Fruit fly (Drosophila melanogaster) whole organism, embryonic: ENCODE results near the gene mRpL15.
A peak's percentile ranks its signal among the peaks of the same experiment; 100 is the strongest.

Experiments
- CG11093 ChIP-seq: fragments of 200-800 bp; sonication (Bioruptor generic); IDR thresholded peaks from 3 replicates; pipeline ENCODE4 v1.3.6; 2022; ENCODE audit warnings: missing biosample characterization, missing genetic modification characterization
- CG12769 ChIP-seq: fragments of 200-800 bp; sonication (Bioruptor generic); optimal IDR thresholded peaks from 2 replicates; lab custom pipeline; 2019; ENCODE audit warnings: missing biosample characterization, mild to moderate bottlenecking, missing genetic modification characterization, moderate library complexity
- CG14441 ChIP-seq: fragments of 200-800 bp; sonication (Bioruptor generic); IDR thresholded peaks from 2 replicates; pipeline ENCODE4 v1.3.6; 2022; ENCODE audit warnings: missing biosample characterization, missing genetic modification characterization
- CG1792 ChIP-seq: fragments of 200-800 bp; sonication (Bioruptor generic); optimal IDR thresholded peaks from 2 replicates; lab custom pipeline; 2016; ENCODE audit warnings: missing biosample characterization, missing genetic modification characterization
- CG18011 ChIP-seq: fragments of 200-800 bp; sonication (Bioruptor generic); optimal IDR thresholded peaks from 2 replicates; lab custom pipeline; 2017; ENCODE audit warnings: missing biosample characterization, missing genetic modification characterization, mild to moderate bottlenecking, moderate library complexity, missing genotype
- CG2120 ChIP-seq: fragments of 200-800 bp; sonication (Bioruptor generic); optimal IDR thresholded peaks from 3 replicates; lab custom pipeline; 2016; ENCODE audit warnings: missing biosample characterization, missing genetic modification characterization
- CG2712 ChIP-seq: fragments of 200-800 bp; optimal IDR thresholded peaks from 3 replicates; lab custom pipeline; 2019; ENCODE audit warnings: missing biosample characterization, mild to moderate bottlenecking, missing genetic modification characterization, moderate library complexity
- CG3065 ChIP-seq: fragments of 200-800 bp; sonication (Bioruptor generic); optimal IDR thresholded peaks from 2 replicates; lab custom pipeline; 2016; ENCODE audit warnings: missing biosample characterization, missing genetic modification characterization
- CG5953 ChIP-seq: fragments of 200-800 bp; sonication (Bioruptor generic); IDR thresholded peaks from 2 replicates; pipeline ENCODE4 v1.3.6; 2022; ENCODE audit warnings: missing biosample characterization, missing genetic modification characterization
- CG8089 ChIP-seq: fragments of 200-800 bp; sonication (Bioruptor generic); optimal IDR thresholded peaks from 3 replicates; lab custom pipeline; 2016; ENCODE audit warnings: missing biosample characterization, missing genetic modification characterization
- CG9876 ChIP-seq: fragments of 200-800 bp; sonication (Bioruptor generic); optimal IDR thresholded peaks from 2 replicates; lab custom pipeline; 2016; ENCODE audit warnings: missing biosample characterization, missing genetic modification characterization
- CG9932 ChIP-seq: fragments of 200-800 bp; sonication (Bioruptor generic); IDR thresholded peaks from 2 replicates; pipeline ENCODE4 v1.3.6; 2022; ENCODE audit warnings: missing biosample characterization, missing genetic modification characterization
- Doc2 ChIP-seq: fragments of 200-800 bp; sonication (Bioruptor generic); IDR thresholded peaks from 2 replicates; pipeline ENCODE4 v1.3.6; 2022; ENCODE audit warnings: missing biosample characterization, missing genetic modification characterization
- Doc3 ChIP-seq: fragments of 200-800 bp; sonication (Bioruptor generic); IDR thresholded peaks from 3 replicates; pipeline ENCODE4 v1.3.6; 2022; ENCODE audit warnings: missing biosample characterization, missing genetic modification characterization; ENCODE audit not compliant: partially characterized antibody
- Dref ChIP-seq: fragments of 200-800 bp; sonication (Bioruptor generic); IDR thresholded peaks from 2 replicates; pipeline ENCODE4 v1.3.6; 2022; ENCODE audit warnings: missing biosample characterization, missing genetic modification characterization
- E2f2 ChIP-seq: fragments of 200-800 bp; sonication (Bioruptor generic); IDR thresholded peaks from 2 replicates; pipeline ENCODE4 v1.3.6; 2022; ENCODE audit warnings: missing biosample characterization, missing genetic modification characterization
- Ets97D ChIP-seq: fragments of 200-800 bp; sonication (Bioruptor generic); optimal IDR thresholded peaks from 3 replicates; lab custom pipeline; 2016; ENCODE audit warnings: missing biosample characterization, missing genetic modification characterization
- Fer1 ChIP-seq: fragments of 200-800 bp; sonication (Bioruptor generic); optimal IDR thresholded peaks from 2 replicates; lab custom pipeline; 2017; ENCODE audit warnings: missing biosample characterization, mild to moderate bottlenecking, missing genetic modification characterization
- Lpt ChIP-seq: fragments of >200 bp; optimal IDR thresholded peaks from 2 replicates; lab custom pipeline; 2018; ENCODE audit warnings: missing biosample characterization, missing genetic modification characterization
- Mrtf ChIP-seq: fragments of 200-800 bp; sonication (Bioruptor generic); IDR thresholded peaks from 3 replicates; pipeline ENCODE4 v1.3.6; 2022; ENCODE audit warnings: missing biosample characterization, missing genetic modification characterization
- Oaz ChIP-seq: fragments of 200-800 bp; sonication (Bioruptor generic); IDR thresholded peaks from 2 replicates; pipeline ENCODE4 v1.3.6; 2022; ENCODE audit warnings: missing biosample characterization, missing genetic modification characterization
- Opbp ChIP-seq: fragments of 200-800 bp; sonication (Bioruptor generic); IDR thresholded peaks from 3 replicates; pipeline ENCODE4 v1.3.6; 2022; ENCODE audit warnings: missing biosample characterization, missing genetic modification characterization; ENCODE audit not compliant: partially characterized antibody
- Scr ChIP-seq: fragments of 200-800 bp; sonication (Bioruptor generic); IDR thresholded peaks from 2 replicates; pipeline ENCODE4 v1.3.6; 2022; ENCODE audit warnings: missing biosample characterization, missing genetic modification characterization; ENCODE audit not compliant: partially characterized antibody
- Spps ChIP-seq: fragments of 200-800 bp; sonication (Bioruptor generic); optimal IDR thresholded peaks from 2 replicates; lab custom pipeline; 2018; ENCODE audit warnings: missing biosample characterization, mild to moderate bottlenecking, missing genetic modification characterization
- ase ChIP-seq: fragments of 200-800 bp; sonication (Bioruptor generic); IDR thresholded peaks from 3 replicates; pipeline ENCODE4 v1.3.6; 2022; ENCODE audit warnings: missing biosample characterization, missing genetic modification characterization
- bsh ChIP-seq, 2 experiments: fragments of 200-800 bp; sonication (Bioruptor generic); optimal IDR thresholded peaks; 2 replicates each; lab custom pipeline; 2017 to 2018; ENCODE audit warnings: mild to moderate bottlenecking in 2 of 2, missing biosample characterization in 2 of 2, missing genetic modification characterization in 2 of 2, moderate library complexity in 1 of 2
- cg ChIP-seq: fragments of 200-800 bp; sonication (Bioruptor generic); optimal IDR thresholded peaks from 3 replicates; lab custom pipeline; 2019; ENCODE audit warnings: missing biosample characterization, mild to moderate bottlenecking, missing genetic modification characterization, moderate library complexity
- chinmo ChIP-seq: fragments of 200-800 bp; sonication (Bioruptor generic); IDR thresholded peaks from 4 replicates; pipeline ENCODE4 v1.3.6; 2022; ENCODE audit warnings: missing biosample characterization, missing genetic modification characterization; ENCODE audit not compliant: partially characterized antibody
- corto ChIP-seq: fragments of 200-800 bp; sonication (Bioruptor generic); optimal IDR thresholded peaks from 2 replicates; lab custom pipeline; 2016; ENCODE audit warnings: missing biosample characterization, mild to moderate bottlenecking, missing genetic modification characterization, moderate library complexity
- cwo ChIP-seq: fragments of 200-800 bp; sonication (Bioruptor generic); optimal IDR thresholded peaks from 3 replicates; lab custom pipeline; 2017; ENCODE audit warnings: missing biosample characterization, missing genetic modification characterization, mild to moderate bottlenecking, moderate library complexity, missing genetic modification reagents
- grn ChIP-seq: fragments of 200-800 bp; sonication (Bioruptor generic); optimal IDR thresholded peaks from 3 replicates; lab custom pipeline; 2017; ENCODE audit warnings: missing biosample characterization, missing genetic modification characterization
- gsb ChIP-seq: fragments of 200-800 bp; sonication (Bioruptor generic); IDR thresholded peaks from 2 replicates; pipeline ENCODE4 v1.3.6; 2022; ENCODE audit warnings: missing biosample characterization, missing genetic modification characterization
- jing ChIP-seq: fragments of 200-800 bp; sonication (Bioruptor generic); optimal IDR thresholded peaks from 2 replicates; lab custom pipeline; 2018; ENCODE audit warnings: missing biosample characterization, mild to moderate bottlenecking, missing genetic modification characterization
- ken ChIP-seq: fragments of 200-800 bp; sonication (Bioruptor generic); IDR thresholded peaks from 3 replicates; pipeline ENCODE4 v1.3.6; 2022; ENCODE audit warnings: missing biosample characterization, missing genetic modification characterization
- knrl ChIP-seq: fragments of 200-800 bp; sonication (Bioruptor generic); IDR thresholded peaks from 3 replicates; pipeline ENCODE4 v1.3.6; 2022; ENCODE audit warnings: missing biosample characterization, missing genetic modification characterization; ENCODE audit not compliant: partially characterized antibody
- lola ChIP-seq, 3 experiments: fragments of >200 bp in 2 of 3; fragments of 200-800 bp in 1 of 3; sonication (Bioruptor generic) in 1 of 3; optimal IDR thresholded peaks; 2 replicates each; lab custom pipeline; 2017 to 2019; ENCODE audit warnings: missing biosample characterization in 3 of 3, missing genetic modification characterization in 3 of 3, mild to moderate bottlenecking in 1 of 3, moderate library complexity in 1 of 3
- nmo ChIP-seq: fragments of 200-800 bp; sonication (Bioruptor generic); optimal IDR thresholded peaks from 2 replicates; lab custom pipeline; 2018; ENCODE audit warnings: missing biosample characterization, mild to moderate bottlenecking, missing genetic modification characterization, moderate library complexity
- org-1 ChIP-seq: fragments of 200-800 bp; sonication (Bioruptor generic); optimal IDR thresholded peaks from 2 replicates; lab custom pipeline; 2017; ENCODE audit warnings: missing biosample characterization, missing genetic modification characterization
- otp ChIP-seq: fragments of 200-800 bp; sonication (Bioruptor generic); IDR thresholded peaks from 3 replicates; pipeline ENCODE4, ENCODE4 v1.3.6; 2022; ENCODE audit warnings: missing biosample characterization, missing genetic modification characterization
- pho ChIP-seq: fragments of 200-800 bp; sonication (Bioruptor generic); optimal IDR thresholded peaks from 2 replicates; lab custom pipeline; 2016; ENCODE audit warnings: missing biosample characterization, missing genetic modification characterization
- pita ChIP-seq: fragments of 200-800 bp; sonication (Bioruptor generic); optimal IDR thresholded peaks from 2 replicates; lab custom pipeline; 2017; ENCODE audit warnings: missing biosample characterization, mild to moderate bottlenecking, missing genetic modification characterization
- scrt ChIP-seq: fragments of 200-800 bp; sonication (Bioruptor generic); optimal IDR thresholded peaks from 2 replicates; lab custom pipeline; 2018; ENCODE audit warnings: missing biosample characterization, mild to moderate bottlenecking, missing genetic modification characterization, moderate library complexity
- shn ChIP-seq: fragments of 200-800 bp; sonication (Bioruptor generic); optimal IDR thresholded peaks from 3 replicates; lab custom pipeline; 2016; ENCODE audit warnings: missing biosample characterization, missing genetic modification characterization
- sim ChIP-seq: fragments of 200-800 bp; sonication (Bioruptor generic); IDR thresholded peaks from 2 replicates; pipeline ENCODE4 v1.3.6; 2022; ENCODE audit warnings: missing biosample characterization, missing genetic modification characterization
- sisA ChIP-seq: fragments of 200-800 bp; sonication (Bioruptor generic); IDR thresholded peaks from 2 replicates; pipeline ENCODE4 v1.3.6; 2022; ENCODE audit warnings: missing biosample characterization, missing genetic modification characterization
- trem ChIP-seq: fragments of 200-800 bp; optimal IDR thresholded peaks from 3 replicates; lab custom pipeline; 2019; ENCODE audit warnings: missing biosample characterization, mild to moderate bottlenecking, missing genetic modification characterization, moderate library complexity
- tx ChIP-seq: fragments of 200-800 bp; sonication (Bioruptor generic); optimal IDR thresholded peaks from 2 replicates; lab custom pipeline; 2016; ENCODE audit warnings: missing biosample characterization, missing genetic modification characterization
- vfl ChIP-seq: fragments of 200-800 bp; sonication (Bioruptor generic); optimal IDR thresholded peaks from 2 replicates; lab custom pipeline; 2016; ENCODE audit warnings: missing biosample characterization, missing genetic modification characterization
- z ChIP-seq: fragments of 200-800 bp; sonication (Bioruptor generic); IDR thresholded peaks from 3 replicates; pipeline ENCODE4 v1.3.6; 2022; ENCODE audit warnings: missing biosample characterization, missing genetic modification characterization

mRpL15 gene

dm6 chr3L:20473021-20473799, 37.2 kb upstream of the mRpL15 start, which contains the start of the genes CG32428 and CG5969 (continued):
- TF ChIP-seq corto (GFP tag; lab: Kevin White, UChicago), result no peak
- TF ChIP-seq grn, result no peak
- TF ChIP-seq Ets97D (GFP tag; lab: Kevin White, UChicago), result peak; percentile 39
- no peak; the same call in 2 of the 3 replicates for TF ChIP-seq Mrtf (GFP tag; lab: Robert Waterston, UW)
- peak; percentile 70 for TF ChIP-seq CG2120 (GFP tag; lab: Kevin White, UChicago)
- no peak for TF ChIP-seq lola (GFP tag; optimal IDR thresholded peaks at IDR 0.05; lab: Kevin White, UChicago)
- no peak for TF ChIP-seq vfl (GFP tag; lab: Kevin White, UChicago)
- TF ChIP-seq sim, result no peak
- TF ChIP-seq Lpt (GFP tag; lab: Kevin White, UChicago), result no peak
- no peak for TF ChIP-seq tx (GFP tag; lab: Kevin White, UChicago)
- TF ChIP-seq org-1, result no peak
- TF ChIP-seq CG11093, result no peak
- no peak for TF ChIP-seq CG12769 (tag; lab: Kevin White, UChicago)
- TF ChIP-seq CG8089, result no peak
- no peak for TF ChIP-seq shn (GFP tag; lab: Kevin White, UChicago)
- TF ChIP-seq scrt (GFP tag; lab: Kevin White, UChicago), result peak; percentile 9
- TF ChIP-seq trem (tag; lab: Kevin White, UChicago), result peak; percentile 75
- TF ChIP-seq sisA (GFP tag; lab: Robert Waterston, UW), result peak; percentile 37; the same call in 1 of the 2 replicates
- TF ChIP-seq Scr (GFP tag; lab: Robert Waterston, UW), result no peak
- no peak for TF ChIP-seq jing (GFP tag; lab: Kevin White, UChicago)
- TF ChIP-seq nmo, result peak; percentile 74
- 0 out of 2 replicates have a peak, but pooled peaks have one; percentile 23 for TF ChIP-seq gsb
- TF ChIP-seq cg (GFP tag; lab: Kevin White, UChicago), result no peak
- no peak for TF ChIP-seq pho (GFP tag; lab: Kevin White, UChicago)
- TF ChIP-seq pita, result no peak
- TF ChIP-seq ase (GFP tag; lab: Robert Waterston, UW), result peak; percentile 50; the same call in 1 of the 3 replicates
- TF ChIP-seq CG3065 (GFP tag; lab: Kevin White, UChicago), result no peak
- peak; percentile 76 for TF ChIP-seq CG14441 (GFP tag; lab: Robert Waterston, UW)
- no peak for TF ChIP-seq CG18011 (GFP tag; lab: Kevin White, UChicago)
- 0 out of 3 replicates have a peak, but pooled peaks have one; percentile 5 for TF ChIP-seq Opbp (GFP tag; lab: Robert Waterston, UW)
- TF ChIP-seq Spps (tag; lab: Kevin White, UChicago), result no peak
- peak; percentile 3 for TF ChIP-seq Fer1 (GFP tag; lab: Kevin White, UChicago)
- no peak for TF ChIP-seq Oaz
- TF ChIP-seq ken, result no peak
- TF ChIP-seq E2f2 (GFP tag; lab: Robert Waterston, UW), result peak; percentile 69
- TF ChIP-seq CG9932 (GFP tag; lab: Robert Waterston, UW), result peak; percentile 80
- peak; percentile 64; the same call in 1 of the 4 replicates for TF ChIP-seq chinmo (GFP tag; lab: Robert Waterston, UW)
- TF ChIP-seq Doc3 (GFP tag; lab: Robert Waterston, UW), result no peak
- peak; percentile 56 for TF ChIP-seq cwo (GFP tag; lab: Kevin White, UChicago)
- TF ChIP-seq z (GFP tag; lab: Robert Waterston, UW), result no peak
- peak; percentile 69 for TF ChIP-seq CG2712 (tag; lab: Kevin White, UChicago)
- TF ChIP-seq CG5953 (GFP tag; lab: Robert Waterston, UW), result no peak
- TF ChIP-seq bsh (GFP tag; optimal IDR thresholded peaks at IDR 0.05; lab: Kevin White, UChicago), result peak in 1 of 2 experiments; percentile 35
- no peak for TF ChIP-seq knrl (GFP tag; lab: Robert Waterston, UW)
- no peak for TF ChIP-seq Doc2 (GFP tag; lab: Robert Waterston, UW)
- TF ChIP-seq CG1792 (GFP tag; lab: Kevin White, UChicago), result no peak
- TF ChIP-seq CG9876, result no peak
- peak; percentile 38; the same call in 1 of the 2 replicates for TF ChIP-seq Dref (GFP tag; lab: Robert Waterston, UW)
- TF ChIP-seq otp (GFP tag; lab: Robert Waterston, UW), result no peak
